Worm (Caenorhabditis elegans): ENCODE results near the gene egl-26.

Gene egl-26

ce11 chrII:97992-98763 is 28.7 kb downstream of the egl-26 start, which contains the start of the genes luc-7L3 and sftb-6:
TSS of gene luc-7L3 (minus strand) at chrII:98027.
TSS of gene sftb-6 (plus strand) at chrII:98404.
- TF ChIP-seq ztf-11 (tag; optimal IDR thresholded peaks at IDR 0.05) (no peak), alr-1 (tag; optimal IDR thresholded peaks at IDR 0.05) (no peak), unc-55 (GFP tag; optimal IDR thresholded peaks at IDR 0.05) (peak; percentile 74), unc-62 (GFP tag; optimal IDR thresholded peaks at IDR 0.05) (no peak), lin-39 (tag; optimal IDR thresholded peaks at IDR 0.05) (no peak), fos-1 (tag; optimal IDR thresholded peaks at IDR 0.05) (no peak), ZK546.5 (tag; optimal IDR thresholded peaks at IDR 0.05) (no peak), nhr-11 (tag; optimal IDR thresholded peaks at IDR 0.05) (no peak), ztf-1 (GFP tag; conservative IDR thresholded peaks at IDR 0.05) (no peak), mbf-1 (tag; optimal IDR thresholded peaks at IDR 0.05) (no peak), elt-1 (tag; optimal IDR thresholded peaks at IDR 0.05) (no peak), zag-1 (tag; optimal IDR thresholded peaks at IDR 0.05) (no peak), nhr-6 (tag; optimal IDR thresholded peaks at IDR 0.05) (peak; percentile 20), elt-3 (tag; optimal IDR thresholded peaks at IDR 0.05) (no peak), ceh-82 (tag; optimal IDR thresholded peaks at IDR 0.05) (no peak), gmeb-1 (tag; optimal IDR thresholded peaks at IDR 0.05) (peak; percentile 74), blmp-1 (tag; optimal IDR thresholded peaks at IDR 0.05; ENCODE audit: insufficient read depth) (no peak), skn-1 (tag; optimal IDR thresholded peaks at IDR 0.05) (no peak), lin-11 (tag; optimal IDR thresholded peaks at IDR 0.05) (no peak), ceh-16 (tag; optimal IDR thresholded peaks at IDR 0.05) (no peak), nhr-129 (tag; optimal IDR thresholded peaks at IDR 0.05) (no peak), snpc-4 (tag; optimal IDR thresholded peaks at IDR 0.05) (no peak), nhr-237 (tag; optimal IDR thresholded peaks at IDR 0.05) (no peak), aly-2 (tag; optimal IDR thresholded peaks at IDR 0.05) (no peak), sem-4 (tag; optimal IDR thresholded peaks at IDR 0.05) (no peak), mab-5 (tag; optimal IDR thresholded peaks at IDR 0.05) (no peak), Y55F3AM.14 (GFP tag; optimal IDR thresholded peaks at IDR 0.05) (no peak), lsy-2 (tag; optimal IDR thresholded peaks at IDR 0.05) (peak; percentile 54 to 83), R02D3.7 (tag; optimal IDR thresholded peaks at IDR 0.05) (peak; percentile 93), nhr-23 (tag; optimal IDR thresholded peaks at IDR 0.05) (no peak), nhr-77 (tag; optimal IDR thresholded peaks at IDR 0.05) (no peak), ama-1 (optimal IDR thresholded peaks at IDR 0.05) (no peak), sma-9 (GFP tag; optimal IDR thresholded peaks at IDR 0.05) (no peak), sma-9 (tag; optimal IDR thresholded peaks at IDR 0.05) (no peak), lin-13 (GFP tag; optimal IDR thresholded peaks at IDR 0.05) (peak; percentile 57), peb-1 (tag; optimal IDR thresholded peaks at IDR 0.05) (no peak), ztf-4 (tag; optimal IDR thresholded peaks at IDR 0.05) (no peak), crh-2 (tag; optimal IDR thresholded peaks at IDR 0.05) (peak; percentile 40), unc-39 (tag; optimal IDR thresholded peaks at IDR 0.05) (no peak), dmd-4 (tag; optimal IDR thresholded peaks at IDR 0.05) (no peak), nhr-10 (tag; optimal IDR thresholded peaks at IDR 0.05) (no peak), C34F6.9 (tag; optimal IDR thresholded peaks at IDR 0.05) (peak; percentile 78), sma-3 (GFP tag; optimal IDR thresholded peaks at IDR 0.05) (peak; percentile 52), F13H6.1 (tag; optimal IDR thresholded peaks at IDR 0.05) (no peak), nhr-21 (tag; optimal IDR thresholded peaks at IDR 0.05) (peak; percentile 19), egl-27 (tag; optimal IDR thresholded peaks at IDR 0.05) (no peak), nhr-25 (tag; optimal IDR thresholded peaks at IDR 0.05) (peak; percentile 43)
